Fruit fly (Drosophila melanogaster) whole organism, embryonic: Measurements from ENCODE around the gene CG17996.

Source experiments
- Bgb ChIP-seq: fragments of 200-800 bp; sonication (Bioruptor generic); IDR thresholded peaks from 2 replicates; pipeline ENCODE4 v1.3.6; 2022; ENCODE audit warnings: missing biosample characterization, missing genetic modification characterization; ENCODE audit not compliant: partially characterized antibody
- BtbVII ChIP-seq: fragments of 200-800 bp; sonication (Bioruptor generic); optimal IDR thresholded peaks from 3 replicates; lab custom pipeline; 2017; ENCODE audit warnings: missing biosample characterization, mild to moderate bottlenecking, missing genetic modification characterization
- CG10543 ChIP-seq: fragments of 200-800 bp; sonication (Bioruptor generic); optimal IDR thresholded peaks from 3 replicates; lab custom pipeline; 2017; ENCODE audit warnings: missing biosample characterization, mild to moderate bottlenecking, missing genetic modification characterization, moderate library complexity
- CG11247 ChIP-seq: fragments of 200-800 bp; sonication (Bioruptor generic); IDR thresholded peaks from 2 replicates; pipeline ENCODE4 v1.3.6; 2022; ENCODE audit warnings: missing biosample characterization, missing genetic modification characterization
- CG12659 ChIP-seq: fragments of 200-800 bp; sonication (Bioruptor generic); optimal IDR thresholded peaks from 3 replicates; lab custom pipeline; 2017; ENCODE audit warnings: mild to moderate bottlenecking, missing biosample characterization, missing genetic modification reagents, missing genetic modification characterization
- CG16813 ChIP-seq: fragments of 200-800 bp; sonication (Bioruptor generic); IDR thresholded peaks from 3 replicates; pipeline ENCODE4 v1.3.6; 2022; ENCODE audit warnings: missing biosample characterization, missing genetic modification characterization; ENCODE audit not compliant: partially characterized antibody
- CG17359 ChIP-seq: fragments of 200-800 bp; sonication (Bioruptor generic); optimal IDR thresholded peaks from 3 replicates; lab custom pipeline; 2018; ENCODE audit warnings: missing biosample characterization, mild to moderate bottlenecking, missing genetic modification characterization, moderate library complexity
- CG18262 ChIP-seq: fragments of 200-800 bp; optimal IDR thresholded peaks from 3 replicates; lab custom pipeline; 2019; ENCODE audit warnings: missing biosample characterization, mild to moderate bottlenecking, missing genetic modification characterization, moderate library complexity
- CG18599 ChIP-seq: fragments of 200-800 bp; sonication (Bioruptor generic); optimal IDR thresholded peaks from 3 replicates; lab custom pipeline; 2017; ENCODE audit warnings: missing biosample characterization, missing genetic modification characterization, mild to moderate bottlenecking, moderate library complexity, missing genetic modification reagents
- CG18619 ChIP-seq: fragments of 200-800 bp; sonication (Bioruptor generic); optimal IDR thresholded peaks from 3 replicates; lab custom pipeline; 2017; ENCODE audit warnings: missing biosample characterization, mild to moderate bottlenecking, missing genetic modification characterization
- CG30403 ChIP-seq: fragments of 200-800 bp; sonication (Bioruptor generic); optimal IDR thresholded peaks from 3 replicates; lab custom pipeline; 2016; ENCODE audit warnings: missing biosample characterization, missing genetic modification characterization
- CG34224 ChIP-seq: fragments of 200-800 bp; sonication (Bioruptor generic); IDR thresholded peaks from 3 replicates; pipeline ENCODE4 v1.3.6; 2022; ENCODE audit warnings: missing biosample characterization, missing genetic modification characterization; ENCODE audit not compliant: partially characterized antibody
- CG34422 ChIP-seq: fragments of 200-800 bp; sonication (Bioruptor generic); IDR thresholded peaks from 3 replicates; pipeline ENCODE4 v1.3.6; 2022; ENCODE audit warnings: missing biosample characterization, missing genetic modification characterization
- CG3847 ChIP-seq: fragments of 200-800 bp; sonication (Bioruptor generic); IDR thresholded peaks from 2 replicates; pipeline ENCODE4 v1.3.6; 2022; ENCODE audit warnings: missing biosample characterization, missing genetic modification characterization
- CG4617 ChIP-seq: fragments of 200-800 bp; sonication (Bioruptor generic); optimal IDR thresholded peaks from 3 replicates; lab custom pipeline; 2016; ENCODE audit warnings: missing biosample characterization, missing genetic modification characterization, borderline replicate concordance
- CG4820 ChIP-seq: fragments of 200-800 bp; sonication (Bioruptor generic); optimal IDR thresholded peaks from 3 replicates; lab custom pipeline; 2016; ENCODE audit warnings: missing biosample characterization, missing genetic modification characterization
- CG6689 ChIP-seq: fragments of 200-800 bp; sonication (Bioruptor generic); IDR thresholded peaks from 2 replicates; pipeline ENCODE4 v1.3.6; 2022; ENCODE audit warnings: missing biosample characterization, missing genetic modification characterization
- CG6765 ChIP-seq: fragments of 200-800 bp; sonication (Bioruptor generic); optimal IDR thresholded peaks from 3 replicates; lab custom pipeline; 2017; ENCODE audit warnings: missing biosample characterization, mild to moderate bottlenecking, missing genetic modification characterization
- CG7987 ChIP-seq: fragments of 200-800 bp; sonication (Bioruptor generic); optimal IDR thresholded peaks from 2 replicates; lab custom pipeline; 2018; ENCODE audit warnings: missing biosample characterization, mild to moderate bottlenecking, missing genetic modification characterization, moderate library complexity
- CG8359 ChIP-seq: fragments of 200-800 bp; sonication (Bioruptor generic); optimal IDR thresholded peaks from 2 replicates; lab custom pipeline; 2017; ENCODE audit warnings: missing biosample characterization, mild to moderate bottlenecking, missing genetic modification characterization, borderline replicate concordance
- CG8944 ChIP-seq: fragments of 200-800 bp; sonication (Bioruptor generic); optimal IDR thresholded peaks from 3 replicates; lab custom pipeline; 2016; ENCODE audit warnings: missing biosample characterization, missing genetic modification characterization
- CG9437 ChIP-seq: fragments of 200-800 bp; sonication (Bioruptor generic); optimal IDR thresholded peaks from 2 replicates; lab custom pipeline; 2018; ENCODE audit warnings: missing biosample characterization, mild to moderate bottlenecking, missing genetic modification characterization
- CG9727 ChIP-seq: fragments of 200-800 bp; sonication (Bioruptor generic); optimal IDR thresholded peaks from 3 replicates; lab custom pipeline; 2017; ENCODE audit warnings: missing biosample characterization, mild to moderate bottlenecking, missing genetic modification characterization
- CG9797 ChIP-seq: fragments of 200-800 bp; sonication (Bioruptor generic); optimal IDR thresholded peaks from 3 replicates; lab custom pipeline; 2018; ENCODE audit warnings: missing biosample characterization, mild to moderate bottlenecking, missing genetic modification characterization
- CTCF ChIP-seq: fragments of 200-800 bp; sonication (Bioruptor generic); optimal IDR thresholded peaks from 2 replicates; lab custom pipeline; 2017; ENCODE audit warnings: missing biosample characterization, mild to moderate bottlenecking, missing genetic modification characterization, moderate library complexity
- Dref ChIP-seq: fragments of 200-800 bp; sonication (Bioruptor generic); IDR thresholded peaks from 2 replicates; pipeline ENCODE4 v1.3.6; 2022; ENCODE audit warnings: missing biosample characterization, missing genetic modification characterization
- E2f2 ChIP-seq: fragments of 200-800 bp; sonication (Bioruptor generic); IDR thresholded peaks from 2 replicates; pipeline ENCODE4 v1.3.6; 2022; ENCODE audit warnings: missing biosample characterization, missing genetic modification characterization
- Ets65A ChIP-seq: fragments of 200-800 bp; sonication (Bioruptor generic); peaks from one replicate; lab custom pipeline; 2016; ENCODE audit warnings: missing biosample characterization, missing genetic modification characterization
- Ets97D ChIP-seq: fragments of 200-800 bp; sonication (Bioruptor generic); optimal IDR thresholded peaks from 3 replicates; lab custom pipeline; 2016; ENCODE audit warnings: missing biosample characterization, missing genetic modification characterization
- H15 ChIP-seq: fragments of 200-800 bp; sonication (Bioruptor generic); IDR thresholded peaks from 3 replicates; pipeline ENCODE4 v1.3.6; 2022; ENCODE audit warnings: missing biosample characterization, missing genetic modification characterization
- MBD-R2 ChIP-seq: fragments of 200-800 bp; sonication (Bioruptor generic); IDR thresholded peaks from 2 replicates; pipeline ENCODE4 v1.3.6; 2022; ENCODE audit warnings: missing biosample characterization, missing genetic modification characterization
- NC2β ChIP-seq: fragments of 200-800 bp; sonication (Bioruptor generic); optimal IDR thresholded peaks from 2 replicates; lab custom pipeline; 2016; ENCODE audit warnings: missing biosample characterization, missing genetic modification characterization
- Rx ChIP-seq: fragments of 200-800 bp; sonication (Bioruptor generic); IDR thresholded peaks from 2 replicates; pipeline ENCODE4 v1.3.6; 2022; ENCODE audit warnings: missing biosample characterization, missing genetic modification characterization
- Scr ChIP-seq: fragments of 200-800 bp; sonication (Bioruptor generic); IDR thresholded peaks from 2 replicates; pipeline ENCODE4 v1.3.6; 2022; ENCODE audit warnings: missing biosample characterization, missing genetic modification characterization; ENCODE audit not compliant: partially characterized antibody
- Stat92E ChIP-seq, 3 experiments: fragments of >200 bp in 2 of 3; fragments of 200-800 bp in 1 of 3; sonication (Bioruptor generic) in 1 of 3; optimal IDR thresholded peaks; 2 replicates each; lab custom pipeline; 2017 to 2019; ENCODE audit warnings: missing biosample characterization in 3 of 3, missing genetic modification characterization in 3 of 3, mild to moderate bottlenecking in 1 of 3, moderate library complexity in 1 of 3
- TFAM ChIP-seq: fragments of 200-800 bp; sonication (Bioruptor generic); optimal IDR thresholded peaks from 2 replicates; lab custom pipeline; 2017; ENCODE audit warnings: missing biosample characterization, missing genetic modification characterization, inconsistent platforms
- abd-A ChIP-seq: fragments of 200-800 bp; sonication (Bioruptor generic); optimal IDR thresholded peaks from 3 replicates; lab custom pipeline; 2019; ENCODE audit warnings: missing biosample characterization, mild to moderate bottlenecking, missing genetic modification characterization, moderate library complexity
- az2 ChIP-seq: fragments of 200-800 bp; sonication (Bioruptor generic); optimal IDR thresholded peaks from 3 replicates; lab custom pipeline; 2016; ENCODE audit warnings: missing biosample characterization, missing genetic modification characterization
- cad ChIP-seq: fragments of >200 bp; optimal IDR thresholded peaks from 2 replicates; lab custom pipeline; 2017; ENCODE audit warnings: missing biosample characterization, missing genetic modification characterization
- chif ChIP-seq, 2 experiments: fragments of 200-800 bp; sonication (Bioruptor generic); optimal IDR thresholded peaks; 3 replicates each; lab custom pipeline; 2016; ENCODE audit warnings: missing biosample characterization in 2 of 2, missing genetic modification characterization in 2 of 2
- ems ChIP-seq: fragments of 200-800 bp; sonication (Bioruptor generic); optimal IDR thresholded peaks from 3 replicates; lab custom pipeline; 2016; ENCODE audit warnings: missing biosample characterization, missing genetic modification characterization
- gfzf ChIP-seq: fragments of 200-800 bp; sonication (Bioruptor generic); optimal IDR thresholded peaks from 2 replicates; lab custom pipeline; 2016; ENCODE audit warnings: missing biosample characterization, mild to moderate bottlenecking, missing genetic modification characterization, moderate library complexity
- hbn ChIP-seq: fragments of 200-800 bp; sonication (Bioruptor generic); IDR thresholded peaks from 2 replicates; pipeline ENCODE4 v1.3.6; 2022; ENCODE audit warnings: missing biosample characterization, missing genetic modification characterization; ENCODE audit not compliant: partially characterized antibody
- row ChIP-seq: fragments of 200-800 bp; sonication (Bioruptor generic); IDR thresholded peaks from 3 replicates; pipeline ENCODE4 v1.3.6; 2022; ENCODE audit warnings: missing biosample characterization, missing genetic modification characterization
- seq ChIP-seq: fragments of 200-800 bp; sonication (Bioruptor generic); IDR thresholded peaks from 2 replicates; pipeline ENCODE4 v1.3.6; 2022; ENCODE audit warnings: missing biosample characterization, missing genetic modification characterization
- slou ChIP-seq: fragments of 200-800 bp; sonication (Bioruptor generic); optimal IDR thresholded peaks from 3 replicates; lab custom pipeline; 2016; ENCODE audit warnings: missing biosample characterization, missing genetic modification characterization
- sug ChIP-seq: fragments of 200-800 bp; optimal IDR thresholded peaks from 2 replicates; lab custom pipeline; 2019; ENCODE audit warnings: missing biosample characterization, mild to moderate bottlenecking, missing genetic modification characterization, moderate library complexity
- z ChIP-seq: fragments of 200-800 bp; sonication (Bioruptor generic); IDR thresholded peaks from 3 replicates; pipeline ENCODE4 v1.3.6; 2022; ENCODE audit warnings: missing biosample characterization, missing genetic modification characterization
- zen ChIP-seq: fragments of 200-800 bp; sonication (Bioruptor generic); optimal IDR thresholded peaks from 3 replicates; lab custom pipeline; 2018; ENCODE audit warnings: missing biosample characterization, mild to moderate bottlenecking, missing genetic modification characterization, moderate library complexity

CG17996 gene

DNA sequence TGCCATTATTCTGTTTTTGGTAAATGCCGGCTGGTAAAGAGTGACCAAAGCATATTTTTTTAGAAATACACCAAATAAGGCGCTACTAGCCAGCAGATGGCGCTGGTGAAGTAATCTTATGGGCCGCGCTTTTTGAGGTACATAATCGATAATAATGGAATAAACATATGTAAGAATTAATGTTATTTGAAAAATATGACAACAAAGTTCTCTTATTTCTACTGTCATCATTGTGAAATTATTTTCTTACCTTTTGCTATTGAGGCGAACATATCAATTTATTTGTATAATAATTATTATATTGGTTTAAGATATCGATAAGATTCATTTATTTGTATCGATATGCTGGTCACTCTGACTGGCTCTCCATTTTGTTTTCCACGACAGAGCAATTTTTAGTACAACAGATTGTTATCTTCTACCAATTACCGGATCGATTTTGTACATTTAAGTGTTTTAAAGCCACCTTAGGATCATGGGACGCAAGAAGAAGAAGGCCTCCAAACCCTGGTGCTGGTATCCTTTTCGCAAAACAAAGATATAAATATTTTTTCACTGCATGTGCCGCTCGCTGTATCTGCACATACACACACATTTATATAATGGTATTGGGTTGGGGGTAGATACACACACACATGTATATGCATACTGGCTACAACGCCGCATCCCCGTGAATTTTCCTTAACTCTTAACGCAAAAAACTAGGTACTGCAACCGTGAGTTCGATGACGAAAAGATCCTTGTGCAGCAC lies 12.4 kb upstream of the CG17996 start, which contains the start of the genes LSm7 and BuGZ (continued):
- peak in 1 of 2 experiments; percentile 19 for TF ChIP-seq chif (GFP tag; optimal IDR thresholded peaks at IDR 0.05; lab: Kevin White, UChicago)
- no peak for TF ChIP-seq CG17359
- TF ChIP-seq CG10543 (GFP tag; lab: Kevin White, UChicago) = peak; percentile 12
- peak; percentile 82 for TF ChIP-seq CG9797
- TF ChIP-seq zen (tag; lab: Kevin White, UChicago) = peak; percentile 68
- TF ChIP-seq E2f2 (GFP tag; lab: Robert Waterston, UW) = peak; percentile 62
- peak; percentile 85 for TF ChIP-seq CG12659 (GFP tag; lab: Kevin White, UChicago)
- TF ChIP-seq CG18619 (GFP tag; lab: Kevin White, UChicago) = peak; percentile 24
- no peak for TF ChIP-seq CG6689 (GFP tag; lab: Robert Waterston, UW)
- TF ChIP-seq seq (GFP tag; lab: Robert Waterston, UW) = no peak
- TF ChIP-seq CG11247 (GFP tag; lab: Robert Waterston, UW) = no peak
- peak; percentile 23 for TF ChIP-seq CG4820 (GFP tag; lab: Kevin White, UChicago)
- TF ChIP-seq Ets65A (GFP tag; lab: Kevin White, UChicago) = peak; percentile 69
- TF ChIP-seq CG9727 (GFP tag; lab: Kevin White, UChicago) = peak; percentile 69
- peak; percentile 53 for TF ChIP-seq sug (tag; lab: Kevin White, UChicago)
- TF ChIP-seq z (GFP tag; lab: Robert Waterston, UW) = no peak
- peak; percentile 55; the same call in 1 of the 2 replicates for TF ChIP-seq hbn (GFP tag; lab: Robert Waterston, UW)
- TF ChIP-seq CG18599 (GFP tag; lab: Kevin White, UChicago) = no peak
- TF ChIP-seq az2 = peak; percentile 37
- TF ChIP-seq CG7987 (GFP tag; lab: Kevin White, UChicago) = peak; percentile 38
- peak; percentile 57 for TF ChIP-seq CG16813 (GFP tag; lab: Robert Waterston, UW)
- TF ChIP-seq cad (GFP tag; lab: Kevin White, UChicago) = no peak
- TF ChIP-seq CG34422 (GFP tag; lab: Robert Waterston, UW) = peak; percentile 22; the same call in 1 of the 3 replicates
- TF ChIP-seq H15 (GFP tag; lab: Robert Waterston, UW) = 0 out of 3 replicates have a peak, but pooled peaks have one; percentile 12
- no peak for TF ChIP-seq abd-A
- TF ChIP-seq CG8359 (GFP tag; lab: Kevin White, UChicago) = no peak
- TF ChIP-seq CG8944 (GFP tag; lab: Kevin White, UChicago) = peak; percentile 8
- TF ChIP-seq gfzf (GFP tag; lab: Kevin White, UChicago) = peak; percentile 83
- TF ChIP-seq CTCF (GFP tag; lab: Kevin White, UChicago) = peak; percentile 97
- TF ChIP-seq CG3847 = peak; percentile 62
- peak; percentile 49; the same call in 1 of the 3 replicates for TF ChIP-seq row (GFP tag; lab: Robert Waterston, UW)
- no peak for TF ChIP-seq NC2β (GFP tag; lab: Kevin White, UChicago)
- no peak for TF ChIP-seq TFAM (GFP tag; lab: Kevin White, UChicago)
- TF ChIP-seq Stat92E (GFP tag; optimal IDR thresholded peaks at IDR 0.05; lab: Kevin White, UChicago) = peak in 1 of 3 experiments; percentile 21
- peak; percentile 23 for TF ChIP-seq slou (GFP tag; lab: Kevin White, UChicago)
- TF ChIP-seq Scr (GFP tag; lab: Robert Waterston, UW) = peak; percentile 75
- TF ChIP-seq CG34224 (GFP tag; lab: Robert Waterston, UW) = peak; percentile 42; the same call in 2 of the 3 replicates
- TF ChIP-seq BtbVII (GFP tag; lab: Kevin White, UChicago) = peak; percentile 8
- peak; percentile 43; the same call in 1 of the 2 replicates for TF ChIP-seq Bgb (GFP tag; lab: Robert Waterston, UW)
- no peak for TF ChIP-seq ems (GFP tag; lab: Kevin White, UChicago)
- TF ChIP-seq Ets97D = peak; percentile 31
- TF ChIP-seq CG6765 (GFP tag; lab: Kevin White, UChicago) = peak; percentile 19
- TF ChIP-seq CG30403 = peak; percentile 38
- TF ChIP-seq CG18262 (tag; lab: Kevin White, UChicago) = peak; percentile 63
- peak; percentile 20; the same call in 1 of the 2 replicates for TF ChIP-seq Rx (GFP tag; lab: Robert Waterston, UW)
- TF ChIP-seq MBD-R2 (GFP tag; lab: Robert Waterston, UW) = peak; percentile 74
- peak; percentile 45 for TF ChIP-seq CG9437
- TF ChIP-seq Dref (GFP tag; lab: Robert Waterston, UW) = peak; percentile 66
- peak; percentile 51 for TF ChIP-seq CG4617 (GFP tag; lab: Kevin White, UChicago)
